Worm (Caenorhabditis elegans): ENCODE data around the gene far-2.

ce11 chrIII:9053740-9054252 is 27.8 kb upstream of the far-2 start, which contains the start of gene R107.5:
- TF ChIP-seq ama-1 (optimal IDR thresholded peaks at IDR 0.05) (peak; percentile 48), dpl-1 (GFP tag; optimal IDR thresholded peaks at IDR 0.05) (peak; percentile 73), lir-3 (tag; optimal IDR thresholded peaks at IDR 0.05) (no peak)
